Fruit fly (Drosophila melanogaster) whole organism, wandering third instar larva: ENCODE measurements around the gene CG17122.
A peak's percentile ranks its signal among the peaks of the same experiment; 100 is the strongest.

Source experiments
- Abd-B ChIP-seq: fragments of >200 bp; optimal IDR thresholded peaks from 2 replicates; lab custom pipeline; 2017; ENCODE audit warnings: missing biosample characterization, missing genetic modification characterization
- CG32264 ChIP-seq: fragments of 200-800 bp; sonication (Bioruptor generic); optimal IDR thresholded peaks from 2 replicates; lab custom pipeline; 2016; ENCODE audit warnings: missing biosample characterization, missing genetic modification characterization
- CrebA ChIP-seq: fragments of 200-800 bp; sonication (Bioruptor generic); optimal IDR thresholded peaks from 2 replicates; lab custom pipeline; 2016; ENCODE audit warnings: missing biosample characterization, mild to moderate bottlenecking, missing genetic modification characterization, borderline replicate concordance
- Dfd ChIP-seq: fragments of >200 bp; optimal IDR thresholded peaks from 2 replicates; lab custom pipeline; 2017; ENCODE audit warnings: missing biosample characterization, missing genetic modification characterization
- Dif ChIP-seq: fragments of 200-275, 200-300 bp; sonication (Bioruptor generic); optimal IDR thresholded peaks from 2 replicates; lab custom pipeline; 2018; ENCODE audit warnings: missing biosample characterization, missing genetic modification characterization; ENCODE audit not compliant: partially characterized antibody
- HLH106 ChIP-seq: fragments of 200-800 bp; optimal IDR thresholded peaks from 3 replicates; lab custom pipeline; 2019; ENCODE audit warnings: missing biosample characterization, mild to moderate bottlenecking, missing genetic modification characterization, moderate library complexity
- Hr78 ChIP-seq: fragments of >200 bp; optimal IDR thresholded peaks from 2 replicates; lab custom pipeline; 2017; ENCODE audit warnings: missing biosample characterization, missing genetic modification characterization
- Hr83 ChIP-seq: fragments of 200-300 bp; sonication (Bioruptor generic); optimal IDR thresholded peaks from 2 replicates; lab custom pipeline; 2016; ENCODE audit warnings: missing biosample characterization, mild to moderate bottlenecking, missing genetic modification characterization, moderate library complexity; ENCODE audit not compliant: poor library complexity, severe bottlenecking
- Jra ChIP-seq: sonication (Bioruptor generic); optimal IDR thresholded peaks from 2 replicates; lab custom pipeline; 2016; ENCODE audit warnings: missing biosample characterization, missing genetic modification characterization
- Mio ChIP-seq: sonication (Bioruptor generic); optimal IDR thresholded peaks from 2 replicates; lab custom pipeline; 2016; ENCODE audit warnings: missing biosample characterization, missing genetic modification characterization
- Myc ChIP-seq: fragments of >200 bp; optimal IDR thresholded peaks from 2 replicates; lab custom pipeline; 2017
- N ChIP-seq: fragments of >200 bp; optimal IDR thresholded peaks from 2 replicates; lab custom pipeline; 2018; ENCODE audit warnings: missing biosample characterization, missing external identifiers, missing genetic modification characterization
- OdsH ChIP-seq: fragments of 200-800 bp; sonication (Bioruptor generic); optimal IDR thresholded peaks from 2 replicates; lab custom pipeline; 2016; ENCODE audit warnings: missing biosample characterization, mild to moderate bottlenecking, missing genetic modification characterization
- Rel ChIP-seq, 2 experiments: fragments of 200-800 bp; sonication (Bioruptor generic) in 1 of 2; optimal IDR thresholded peaks; 2 replicates in 1 of 2; 3 replicates in 1 of 2; lab custom pipeline; 2016 to 2019; ENCODE audit warnings: mild to moderate bottlenecking in 2 of 2, missing biosample characterization in 2 of 2, missing genetic modification characterization in 2 of 2, moderate library complexity in 1 of 2
- Sp1 ChIP-seq: fragments of 200-800 bp; sonication (Bioruptor generic); optimal IDR thresholded peaks from 3 replicates; lab custom pipeline; 2019; ENCODE audit warnings: missing biosample characterization, mild to moderate bottlenecking, missing genetic modification characterization, moderate library complexity
- br ChIP-seq: fragments of 200-800 bp; sonication (Bioruptor generic); optimal IDR thresholded peaks from 2 replicates; lab custom pipeline; 2016; ENCODE audit warnings: missing biosample characterization, missing genetic modification characterization
- brk ChIP-seq: fragments of 200-800 bp; sonication (Bioruptor generic); optimal IDR thresholded peaks from 2 replicates; lab custom pipeline; 2016; ENCODE audit warnings: missing biosample characterization, mild to moderate bottlenecking, missing genetic modification characterization
- dl ChIP-seq, 2 experiments: fragments of 175-275, 200-275 bp in 1 of 2; fragments of 200-275 bp in 1 of 2; sonication (Bioruptor generic); optimal IDR thresholded peaks; lab custom pipeline; 2018; ENCODE audit warnings: mild to moderate bottlenecking in 2 of 2, missing biosample characterization in 2 of 2, missing genetic modification characterization in 2 of 2, moderate library complexity in 2 of 2; ENCODE audit not compliant: partially characterized antibody in 2 of 2, insufficient read depth in 1 of 2
- dmrt93B ChIP-seq: fragments of 200-800 bp; sonication (Bioruptor generic); optimal IDR thresholded peaks from 2 replicates; lab custom pipeline; 2018; ENCODE audit warnings: missing biosample characterization, mild to moderate bottlenecking, missing genetic modification characterization
- fru ChIP-seq: fragments of 200-800 bp; sonication (Bioruptor generic); optimal IDR thresholded peaks from 3 replicates; lab custom pipeline; 2016; ENCODE audit warnings: missing biosample characterization, mild to moderate bottlenecking, missing genetic modification characterization
- h ChIP-seq: fragments of 200-800 bp; sonication (Bioruptor generic); optimal IDR thresholded peaks from 3 replicates; lab custom pipeline; 2016; ENCODE audit warnings: missing biosample characterization, mild to moderate bottlenecking, missing genetic modification characterization
- jim ChIP-seq: fragments of 175-275, 200-325 bp; sonication (Bioruptor generic); optimal IDR thresholded peaks from 2 replicates; lab custom pipeline; 2016; ENCODE audit warnings: missing biosample characterization, mild to moderate bottlenecking, missing genetic modification characterization
- lola ChIP-seq: fragments of >200 bp; optimal IDR thresholded peaks from 2 replicates; lab custom pipeline; 2017; ENCODE audit warnings: missing biosample characterization, missing genetic modification characterization
- pan ChIP-seq: fragments of >200 bp; optimal IDR thresholded peaks from 2 replicates; lab custom pipeline; 2017
- psq ChIP-seq: fragments of 200-800 bp; sonication (Bioruptor generic); optimal IDR thresholded peaks from 3 replicates; lab custom pipeline; 2017; ENCODE audit warnings: missing biosample characterization, mild to moderate bottlenecking, missing genetic modification characterization, moderate library complexity
- rgr ChIP-seq: fragments of 200-800 bp; sonication (Bioruptor generic); optimal IDR thresholded peaks from 3 replicates; lab custom pipeline; 2016; ENCODE audit warnings: missing biosample characterization, mild to moderate bottlenecking, missing genetic modification characterization
- sage ChIP-seq: fragments of 200-800 bp; sonication (Bioruptor generic); optimal IDR thresholded peaks from 2 replicates; lab custom pipeline; 2016; ENCODE audit warnings: missing biosample characterization, mild to moderate bottlenecking, missing genetic modification characterization
- sv ChIP-seq: fragments of 200-800 bp; sonication (Bioruptor generic); optimal IDR thresholded peaks from 3 replicates; lab custom pipeline; 2016; ENCODE audit warnings: missing biosample characterization, missing genetic modification characterization
- tai ChIP-seq: sonication (Bioruptor generic); optimal IDR thresholded peaks from 2 replicates; lab custom pipeline; 2016; ENCODE audit warnings: missing biosample characterization, missing genetic modification characterization
- woc ChIP-seq: sonication (Bioruptor generic); optimal IDR thresholded peaks from 2 replicates; lab custom pipeline; 2016; ENCODE audit warnings: missing biosample characterization, mild to moderate bottlenecking, missing genetic modification characterization

The CG17122 gene

DNA sequence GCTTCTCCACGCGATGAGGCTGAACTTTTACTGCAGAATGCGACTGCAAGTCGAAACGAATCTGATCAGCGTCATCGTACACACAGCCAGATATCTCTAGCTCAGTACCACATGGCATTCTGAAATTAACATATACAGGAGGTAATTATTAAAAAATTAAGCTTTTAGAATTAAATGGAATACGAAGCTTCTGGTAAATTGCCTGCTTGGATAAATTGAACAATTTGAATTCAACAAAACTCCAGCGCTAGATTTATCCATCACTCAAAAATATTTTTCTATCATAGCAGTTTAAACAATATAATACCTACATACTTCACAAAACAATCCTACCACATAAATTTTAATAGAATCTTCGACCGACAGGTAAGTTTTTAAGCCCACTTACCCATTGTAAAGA lies 24.0 kb upstream of the CG17122 start, which contains the start of gene SCCRO4:
Gene SCCRO4 (plus strand): TSS at position 301 of the 400 bp plus-strand sequence.
- TF ChIP-seq HLH106 (tag; lab: Kevin White, UChicago) (no peak), sv (no peak), br (GFP tag; lab: Kevin White, UChicago) (no peak), woc (GFP tag; lab: Kevin White, UChicago) (no peak), Hr78 (GFP tag; lab: Kevin White, UChicago) (no peak), pan (lab: Kevin White, UChicago) (no peak), Myc (lab: Kevin White, UChicago) (no peak), lola (GFP tag; lab: Kevin White, UChicago) (no peak), Mio (GFP tag; lab: Kevin White, UChicago) (no peak)

DNA sequence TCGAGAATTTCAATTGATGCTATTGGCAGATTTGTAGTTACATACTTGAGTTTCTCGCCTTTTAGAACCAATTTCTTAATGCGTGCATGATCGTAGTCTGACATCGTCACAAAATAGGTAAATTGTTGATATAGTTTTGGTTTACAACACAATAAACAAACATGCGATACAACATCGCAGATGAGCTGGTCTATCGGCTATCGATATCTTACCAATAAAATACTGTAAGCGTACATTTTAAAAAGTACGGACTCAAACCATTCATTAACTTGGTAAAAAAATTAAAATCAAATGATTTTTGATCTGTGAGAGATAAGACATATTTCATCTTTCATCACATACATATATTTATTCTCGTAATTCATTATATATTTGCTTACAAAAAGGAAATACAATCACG lies 21.7 kb upstream of the CG17122 start, which contains the start of gene FRG1:
Gene FRG1 (minus strand): TSS at position 175 of the 400 bp plus-strand sequence.
- TF ChIP-seq br (GFP tag; lab: Kevin White, UChicago) (no peak), Abd-B (GFP tag; lab: Kevin White, UChicago) (no peak), woc (GFP tag; lab: Kevin White, UChicago) (no peak), Dfd (no peak)

DNA sequence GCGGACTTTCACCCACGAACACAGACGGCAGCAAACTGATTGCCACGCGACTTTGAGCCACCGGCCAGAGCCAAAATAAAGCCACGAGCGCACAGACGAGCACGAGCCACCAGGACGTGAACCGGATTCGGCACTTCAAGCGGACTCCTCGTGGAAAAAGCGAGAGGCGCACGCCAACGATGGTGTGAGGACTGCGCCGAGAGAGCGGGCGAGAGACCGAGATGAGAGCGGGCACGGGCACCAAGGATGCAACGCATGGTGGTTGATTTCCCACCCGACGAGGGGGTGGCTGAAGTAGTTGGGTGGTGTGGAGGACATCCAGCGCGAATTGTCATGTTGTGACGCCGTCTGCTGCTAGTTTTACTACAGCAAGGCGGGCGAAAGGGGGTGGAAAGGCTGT lies 20.0 kb upstream of the CG17122 start, which contains the start of gene gogo:
Gene gogo (minus strand): TSS at position 39 of the 400 bp plus-strand sequence.
- TF ChIP-seq Abd-B (GFP tag; lab: Kevin White, UChicago) (no peak), lola (GFP tag; lab: Kevin White, UChicago) (no peak), N (GFP tag; lab: Kevin White, UChicago) (no peak), Sp1 (GFP tag; lab: Kevin White, UChicago) (no peak), dl (GFP tag; optimal IDR thresholded peaks at IDR 0.05; lab: Kevin White, UChicago; ENCODE audit: insufficient read depth in 1 of 2, partially characterized antibody in 2 of 2) (peak in 1 of 2 experiments; percentile 34)

DNA sequence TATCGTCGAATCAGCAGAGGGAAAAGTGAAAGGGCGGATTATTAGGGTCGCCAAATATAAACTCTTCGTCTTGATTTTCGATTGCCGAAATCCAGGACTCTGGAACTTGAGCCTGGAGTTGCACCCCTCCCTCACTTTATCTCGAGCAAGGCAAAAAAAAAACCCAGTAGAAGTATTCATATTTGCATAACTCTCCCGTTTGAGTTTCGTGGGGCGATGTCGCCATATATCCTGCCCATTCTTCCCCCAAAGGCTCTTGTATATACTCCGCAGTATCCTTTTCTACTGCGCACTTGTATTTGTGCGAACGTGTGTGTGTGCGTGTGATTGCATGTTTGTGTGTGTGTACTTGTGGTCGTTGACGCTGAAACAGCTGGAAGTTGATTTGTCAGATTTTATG lies 11.9 kb upstream of the CG17122 start:
- TF ChIP-seq brk (GFP tag; lab: Kevin White, UChicago): no peak
- no peak for TF ChIP-seq Sp1 (GFP tag; lab: Kevin White, UChicago)
- TF ChIP-seq fru (GFP tag; lab: Kevin White, UChicago): no peak
- no peak for TF ChIP-seq CrebA (GFP tag; lab: Kevin White, UChicago)
- TF ChIP-seq Jra (GFP tag; lab: Kevin White, UChicago): no peak
- no peak for TF ChIP-seq N (GFP tag; lab: Kevin White, UChicago)
- no peak for TF ChIP-seq Rel (GFP tag; optimal IDR thresholded peaks at IDR 0.05; lab: Kevin White, UChicago)
- TF ChIP-seq Rel (tag; optimal IDR thresholded peaks at IDR 0.05; lab: Kevin White, UChicago): no peak
- no peak for TF ChIP-seq dmrt93B (GFP tag; lab: Kevin White, UChicago)
- TF ChIP-seq Hr83: no peak
- no peak for TF ChIP-seq psq (GFP tag; lab: Kevin White, UChicago)
- TF ChIP-seq Dfd: no peak
- no peak for TF ChIP-seq pan (lab: Kevin White, UChicago)
- no peak for TF ChIP-seq sv

DNA sequence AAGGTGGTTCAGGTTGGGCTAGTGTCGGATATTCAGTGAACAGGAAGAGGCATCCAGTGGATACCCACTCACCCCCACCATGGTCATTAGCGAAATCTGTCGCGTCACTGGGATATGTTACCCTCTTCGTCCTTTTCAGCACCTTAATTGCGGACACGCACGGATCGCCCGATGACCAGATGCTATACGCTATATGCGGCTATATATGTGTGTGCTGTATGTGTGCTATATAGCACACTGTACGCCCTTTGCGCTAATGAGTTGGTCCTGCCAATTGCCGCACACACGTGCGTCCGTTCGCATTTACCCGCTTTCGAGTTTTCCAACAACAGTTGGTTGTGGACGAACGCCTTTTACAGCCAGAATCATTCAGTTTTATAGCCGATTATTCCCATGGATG lies 6.1 kb upstream of the CG17122 start:
- TF ChIP-seq jim (GFP tag; lab: Kevin White, UChicago): no peak
- no peak for TF ChIP-seq lola (GFP tag; lab: Kevin White, UChicago)
- no peak for TF ChIP-seq pan (lab: Kevin White, UChicago)
- no peak for TF ChIP-seq Jra (GFP tag; lab: Kevin White, UChicago)
- TF ChIP-seq sage (GFP tag; lab: Kevin White, UChicago): no peak
- no peak for TF ChIP-seq tai
- no peak for TF ChIP-seq psq (GFP tag; lab: Kevin White, UChicago)
- no peak for TF ChIP-seq h (GFP tag; lab: Kevin White, UChicago)

DNA sequence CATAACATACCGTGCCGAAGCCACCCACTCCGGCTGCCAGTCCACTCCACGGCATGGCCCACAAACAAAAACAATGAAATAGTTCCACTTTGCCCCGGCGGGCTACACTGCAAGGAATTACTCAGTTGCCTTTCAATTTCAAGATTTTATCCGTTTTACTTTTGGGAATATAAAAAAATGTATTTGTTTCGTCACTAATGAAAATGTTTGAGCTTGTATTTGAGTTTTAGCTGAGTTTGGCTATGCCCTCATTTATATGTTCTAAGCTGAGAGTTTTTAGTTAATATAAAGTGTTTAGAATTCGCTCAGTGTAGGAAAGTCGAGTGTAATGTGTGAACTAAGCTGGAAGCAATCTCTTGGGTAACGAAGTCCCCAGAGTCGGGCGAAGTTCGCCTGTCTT lies 1.5 kb upstream of the CG17122 start:
- TF ChIP-seq CG32264 (no peak), rgr (GFP tag; lab: Kevin White, UChicago) (no peak), Dif (GFP tag; lab: Kevin White, UChicago) (no peak), pan (lab: Kevin White, UChicago) (no peak), Hr78 (GFP tag; lab: Kevin White, UChicago) (no peak), Myc (lab: Kevin White, UChicago) (no peak), br (GFP tag; lab: Kevin White, UChicago) (no peak), OdsH (GFP tag; lab: Kevin White, UChicago) (no peak), dl (GFP tag; optimal IDR thresholded peaks at IDR 0.05; lab: Kevin White, UChicago; ENCODE audit: insufficient read depth in 1 of 2, partially characterized antibody in 2 of 2) (no peak), woc (GFP tag; lab: Kevin White, UChicago) (no peak)
- TF ChIP-seq, all 38 proteins: peak for 0
